Worm (Caenorhabditis elegans): ENCODE data around the gene C14C10.1.

C14C10.1 gene

DNA sequence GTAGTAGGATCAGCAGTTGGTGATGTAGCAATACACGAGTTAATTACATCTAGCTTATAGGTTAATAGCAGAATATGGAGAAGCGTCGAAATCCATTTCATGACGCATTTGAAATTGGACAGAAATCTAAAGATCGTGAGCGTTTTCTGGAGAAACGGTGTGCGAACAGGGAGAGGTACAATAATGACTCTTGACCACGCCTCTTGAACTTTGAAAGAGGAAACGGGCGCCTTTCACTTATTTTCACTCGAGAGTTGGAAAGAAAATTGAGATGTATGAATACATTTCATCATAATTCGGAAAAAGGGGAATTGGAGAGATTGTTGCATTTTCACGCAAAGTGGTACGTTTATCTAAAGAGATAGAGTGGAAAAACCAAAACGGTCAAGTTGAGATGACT, 41.6 kb downstream of the C14C10.1 start, which contains the start of gene F56H9.6:
Gene F56H9.6, minus strand, starts transcription at position 101 of the 400 bp plus-strand sequence.
- no peak for TF ChIP-seq ceh-9 (tag; optimal IDR thresholded peaks at IDR 0.05)
- no peak for TF ChIP-seq ets-4 (tag; optimal IDR thresholded peaks at IDR 0.05)
- TF ChIP-seq hlh-13 (GFP tag; optimal IDR thresholded peaks at IDR 0.05): no peak
- TF ChIP-seq Y22D7AL.16 (tag; optimal IDR thresholded peaks at IDR 0.05): no peak
- TF ChIP-seq nhr-232 (tag; optimal IDR thresholded peaks at IDR 0.05): no peak
- TF ChIP-seq rnt-1 (tag; optimal IDR thresholded peaks at IDR 0.05): no peak
- TF ChIP-seq K02D7.2 (tag; optimal IDR thresholded peaks at IDR 0.05): no peak
- no peak for TF ChIP-seq sox-4 (tag; optimal IDR thresholded peaks at IDR 0.05)
- no peak for TF ChIP-seq ceh-14 (tag; optimal IDR thresholded peaks at IDR 0.05)
- TF ChIP-seq odd-2 (tag; optimal IDR thresholded peaks at IDR 0.05): no peak
- no peak for TF ChIP-seq nhr-11 (tag; optimal IDR thresholded peaks at IDR 0.05)
- TF ChIP-seq nfya-1 (tag; optimal IDR thresholded peaks at IDR 0.05): no peak
- TF ChIP-seq eyg-1 (tag; optimal IDR thresholded peaks at IDR 0.05): no peak

ce11 chrV:12632048-12632447, 43.9 kb downstream of the C14C10.1 start, which contains the start of gene srx-113:
srx-113 (minus strand) TSS chrV:12632148.
- no peak for TF ChIP-seq ztf-16 (tag; optimal IDR thresholded peaks at IDR 0.05)
- TF ChIP-seq ceh-48 (tag; optimal IDR thresholded peaks at IDR 0.05): no peak
- no peak for TF ChIP-seq elt-2 (tag; optimal IDR thresholded peaks at IDR 0.05)
- TF ChIP-seq lin-11 (tag; optimal IDR thresholded peaks at IDR 0.05): no peak
- no peak for TF ChIP-seq pqm-1 (tag; optimal IDR thresholded peaks at IDR 0.05)
- TF ChIP-seq nhr-232 (tag; optimal IDR thresholded peaks at IDR 0.05): no peak
- no peak for TF ChIP-seq nhr-11 (tag; optimal IDR thresholded peaks at IDR 0.05)
- no peak for TF ChIP-seq T23F11.4 (GFP tag; optimal IDR thresholded peaks at IDR 0.05)
- no peak for TF ChIP-seq npax-4 (tag; optimal IDR thresholded peaks at IDR 0.05)
- TF ChIP-seq pha-4 (tag; optimal IDR thresholded peaks at IDR 0.05): no peak
- no peak for TF ChIP-seq dve-1 (tag; optimal IDR thresholded peaks at IDR 0.05)
- TF ChIP-seq ttx-3 (tag; optimal IDR thresholded peaks at IDR 0.05): no peak
- TF ChIP-seq pax-1 (tag; optimal IDR thresholded peaks at IDR 0.05): no peak
- no peak for TF ChIP-seq pat-9 (tag; optimal IDR thresholded peaks at IDR 0.05)
- no peak for TF ChIP-seq ceh-31 (tag; optimal IDR thresholded peaks at IDR 0.05)
- TF ChIP-seq sdc-2 (tag; optimal IDR thresholded peaks at IDR 0.05): no peak
- no peak for TF ChIP-seq K02D7.2 (tag; optimal IDR thresholded peaks at IDR 0.05)

DNA sequence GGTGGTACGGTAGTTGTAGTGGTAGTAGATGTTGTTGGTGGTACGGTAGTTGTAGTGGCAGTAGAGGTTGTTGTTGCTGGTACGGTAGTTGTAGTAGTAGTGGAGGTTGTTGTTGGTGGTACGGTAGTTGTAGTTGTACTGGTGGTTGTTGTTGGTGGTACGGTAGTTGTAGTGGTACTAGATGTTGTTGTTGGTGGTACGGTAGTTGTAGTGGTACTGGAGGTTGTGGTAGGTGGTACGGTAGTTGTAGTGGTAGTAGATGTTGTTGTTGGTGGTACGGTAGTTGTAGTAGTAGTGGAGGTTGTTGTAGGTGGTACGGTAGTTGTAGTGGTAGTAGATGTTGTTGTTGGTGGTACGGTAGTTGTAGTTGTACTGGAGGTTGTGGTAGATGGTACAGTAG, 44.9 kb downstream of the C14C10.1 start:
- no peak for TF ChIP-seq ztf-16 (tag; optimal IDR thresholded peaks at IDR 0.05)
- TF ChIP-seq sox-4 (tag; optimal IDR thresholded peaks at IDR 0.05): peak; percentile 36
- no peak for TF ChIP-seq npax-4 (tag; optimal IDR thresholded peaks at IDR 0.05)
- TF ChIP-seq syd-9 (tag; optimal IDR thresholded peaks at IDR 0.05): no peak
- no peak for TF ChIP-seq pha-2 (tag; optimal IDR thresholded peaks at IDR 0.05)
- TF ChIP-seq ets-4 (tag; optimal IDR thresholded peaks at IDR 0.05): no peak

DNA sequence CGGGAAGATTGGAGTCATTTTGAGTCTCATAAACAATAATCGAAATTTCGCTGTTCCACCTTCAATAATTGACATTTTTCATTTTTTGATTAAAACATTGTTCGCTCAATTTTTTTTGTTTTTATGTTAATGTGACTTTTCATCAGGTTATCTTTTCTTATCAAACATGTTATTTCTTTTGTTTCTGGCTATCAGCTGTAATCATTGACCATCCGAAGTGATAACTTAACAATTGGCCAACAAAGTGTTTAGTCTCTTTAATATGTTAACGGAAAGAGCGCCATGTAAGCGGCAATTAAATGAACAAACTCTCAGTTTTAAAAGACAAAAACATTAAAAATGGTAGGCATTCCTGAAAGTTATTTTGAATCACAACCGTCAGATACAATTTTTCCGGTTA, 45.9 kb downstream of the C14C10.1 start:
- TF ChIP-seq pag-3 (tag; optimal IDR thresholded peaks at IDR 0.05; ENCODE audit: borderline replicate concordance) (no peak), K02D7.2 (tag; optimal IDR thresholded peaks at IDR 0.05) (no peak), elt-2 (tag; optimal IDR thresholded peaks at IDR 0.05) (peak; percentile 93), ceh-30 (tag; optimal IDR thresholded peaks at IDR 0.05) (no peak), ahr-1 (tag; optimal IDR thresholded peaks at IDR 0.05) (no peak), ceh-24 (tag; optimal IDR thresholded peaks at IDR 0.05) (no peak), nhr-232 (tag; optimal IDR thresholded peaks at IDR 0.05) (no peak), C38D4.7 (GFP tag; optimal IDR thresholded peaks at IDR 0.05) (no peak), ceh-45 (GFP tag; IDR thresholded peaks at IDR 0.05) (no peak)

ce11 chrV:12634746-12635145, 46.6 kb downstream of the C14C10.1 start:
- no peak for TF ChIP-seq sox-4 (tag; optimal IDR thresholded peaks at IDR 0.05)
- TF ChIP-seq ceh-6 (GFP tag; optimal IDR thresholded peaks at IDR 0.05): no peak
- no peak for TF ChIP-seq lim-6 (tag; optimal IDR thresholded peaks at IDR 0.05)
- TF ChIP-seq hlh-6 (tag; optimal IDR thresholded peaks at IDR 0.05): no peak
- no peak for TF ChIP-seq syd-9 (tag; optimal IDR thresholded peaks at IDR 0.05)
- TF ChIP-seq dve-1 (tag; optimal IDR thresholded peaks at IDR 0.05): no peak
- no peak for TF ChIP-seq npax-4 (tag; optimal IDR thresholded peaks at IDR 0.05)

Measured in whole organism, late embryonic.